Worm (Caenorhabditis elegans): Measurements from ENCODE around the gene str-115.

The str-115 gene

ce11 chrV:11266681-11267080 lies 2.2 kb upstream of the str-115 start, which contains the start of gene str-116:
Gene str-116 (plus strand): TSS chrV:11266981.
- TF ChIP-seq unc-55 (GFP tag; optimal IDR thresholded peaks at IDR 0.05) (no peak), hlh-15 (tag; optimal IDR thresholded peaks at IDR 0.05) (no peak), pha-2 (tag; optimal IDR thresholded peaks at IDR 0.05) (no peak), ceh-22 (tag; optimal IDR thresholded peaks at IDR 0.05) (no peak), ref-2 (tag; optimal IDR thresholded peaks at IDR 0.05) (no peak), ceh-18 (tag; optimal IDR thresholded peaks at IDR 0.05) (no peak), rnt-1 (tag; optimal IDR thresholded peaks at IDR 0.05) (no peak), ceh-9 (tag; optimal IDR thresholded peaks at IDR 0.05) (no peak), unc-42 (tag; optimal IDR thresholded peaks at IDR 0.05) (no peak), fkh-10 (GFP tag; optimal IDR thresholded peaks at IDR 0.05) (no peak), dmd-4 (tag; optimal IDR thresholded peaks at IDR 0.05; ENCODE audit: borderline replicate concordance) (no peak), che-1 (tag; optimal IDR thresholded peaks at IDR 0.05) (no peak)

DNA sequence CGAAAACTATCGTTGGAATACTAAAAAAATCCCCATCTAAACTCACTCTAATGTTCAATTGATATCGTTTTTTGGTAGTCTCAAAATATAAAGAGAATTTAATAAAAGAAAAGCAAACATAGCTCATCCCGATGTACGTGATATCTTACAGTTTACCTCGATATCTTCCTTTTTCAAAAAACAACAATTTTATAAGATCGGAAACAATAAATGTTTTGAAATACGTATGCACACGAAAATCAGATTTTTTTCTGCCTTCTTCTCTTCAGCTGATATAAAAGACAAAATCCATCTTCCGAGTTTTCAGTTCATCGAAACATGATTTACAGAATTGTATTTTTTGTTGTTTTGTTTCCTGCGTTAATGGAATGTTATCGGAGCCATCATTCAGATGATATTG lies 2.2 kb downstream of the str-115 start, which contains the start of gene clec-222:
Gene clec-222, plus strand, starts transcription at position 301 of the 400 bp plus-strand sequence.
- TF ChIP-seq unc-42 (tag; optimal IDR thresholded peaks at IDR 0.05) (no peak), pax-1 (tag; optimal IDR thresholded peaks at IDR 0.05) (no peak), F13H6.1 (tag; optimal IDR thresholded peaks at IDR 0.05) (no peak)

DNA sequence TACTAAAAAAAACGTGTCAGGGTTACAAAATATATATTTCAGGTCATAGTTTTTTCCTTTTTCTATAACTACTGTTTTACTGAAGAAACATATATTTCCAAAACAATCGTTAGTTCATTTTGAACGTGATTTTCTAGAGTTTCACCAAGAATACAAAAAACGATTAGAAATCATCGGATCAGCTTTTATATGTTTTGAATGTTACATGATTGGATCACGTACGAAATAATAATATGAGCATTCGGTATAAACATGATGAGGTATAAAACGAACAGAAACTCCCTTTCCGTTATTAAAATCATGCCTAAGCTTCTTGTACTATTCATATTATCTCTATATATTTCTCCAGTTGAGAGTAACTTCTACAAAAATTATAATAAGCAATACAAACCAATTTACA lies 4.0 kb downstream of the str-115 start, which contains the start of gene clec-223:
Gene clec-223, plus strand, starts transcription at position 301 of the 400 bp plus-strand sequence.
- TF ChIP-seq ztf-16 (tag; optimal IDR thresholded peaks at IDR 0.05) (no peak), lim-6 (tag; optimal IDR thresholded peaks at IDR 0.05) (no peak), pag-3 (tag; optimal IDR thresholded peaks at IDR 0.05; ENCODE audit: borderline replicate concordance) (no peak), ceh-6 (GFP tag; optimal IDR thresholded peaks at IDR 0.05) (no peak)

ce11 chrV:11279564-11279963 lies 10.7 kb downstream of the str-115 start:
- peak; percentile 13 for TF ChIP-seq ceh-48 (tag; optimal IDR thresholded peaks at IDR 0.05)
- TF ChIP-seq pqm-1 (tag; optimal IDR thresholded peaks at IDR 0.05): no peak

DNA sequence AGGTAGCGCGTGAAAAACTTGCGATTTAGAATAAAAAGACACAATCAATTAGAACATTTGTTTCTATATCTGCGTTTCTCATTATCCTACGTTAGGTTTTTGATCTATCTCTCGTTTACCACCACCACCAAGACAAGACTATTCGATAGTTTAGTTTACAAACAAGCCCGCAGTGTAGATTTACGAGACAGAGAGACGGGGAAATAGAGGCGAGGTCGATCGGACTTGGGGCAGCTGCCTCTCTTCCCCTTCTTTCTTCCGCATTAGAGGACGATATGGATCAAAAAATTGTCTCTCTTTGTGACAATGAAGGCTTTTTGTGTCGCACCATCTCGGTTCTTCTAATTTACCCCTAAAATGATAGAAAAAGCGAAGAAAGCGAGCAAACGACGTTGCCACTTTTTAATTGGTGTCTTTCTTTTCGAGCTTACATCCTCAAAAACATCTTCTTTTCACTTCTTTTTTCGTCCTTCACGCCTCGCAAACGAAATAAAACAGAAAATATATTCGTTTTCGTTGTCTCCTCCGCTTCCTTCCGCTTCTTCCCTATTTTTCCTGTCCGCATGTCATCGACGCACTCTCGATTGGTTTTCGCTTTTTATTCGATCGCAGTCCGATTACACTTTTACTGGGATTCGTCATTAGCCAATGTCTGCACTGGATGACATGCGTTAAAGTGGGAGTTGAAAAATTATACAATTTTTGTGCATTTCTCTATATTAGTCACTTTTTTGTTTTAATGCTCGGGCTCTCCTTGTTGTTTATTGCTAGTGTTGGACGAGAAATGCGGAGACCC lies 12.7 kb downstream of the str-115 start:
- TF ChIP-seq ttx-3 (tag; optimal IDR thresholded peaks at IDR 0.05): no peak
- TF ChIP-seq ceh-18 (tag; optimal IDR thresholded peaks at IDR 0.05): no peak
- TF ChIP-seq odd-2 (tag; optimal IDR thresholded peaks at IDR 0.05): no peak
- no peak for TF ChIP-seq lim-6 (tag; optimal IDR thresholded peaks at IDR 0.05)
- no peak for TF ChIP-seq fkh-6 (tag; optimal IDR thresholded peaks at IDR 0.05)
- TF ChIP-seq pros-1 (tag; optimal IDR thresholded peaks at IDR 0.05): no peak
- peak; percentile 67 for TF ChIP-seq unc-55 (GFP tag; optimal IDR thresholded peaks at IDR 0.05)
- TF ChIP-seq C08G9.2 (tag; optimal IDR thresholded peaks at IDR 0.05): no peak
- no peak for TF ChIP-seq eyg-1 (tag; optimal IDR thresholded peaks at IDR 0.05)
- no peak for TF ChIP-seq mec-3 (tag; optimal IDR thresholded peaks at IDR 0.05; ENCODE audit: borderline replicate concordance)
- no peak for TF ChIP-seq ceh-30 (tag; optimal IDR thresholded peaks at IDR 0.05)
- no peak for TF ChIP-seq syd-9 (tag; optimal IDR thresholded peaks at IDR 0.05)
- no peak for TF ChIP-seq lin-11 (tag; optimal IDR thresholded peaks at IDR 0.05)
- no peak for TF ChIP-seq hlh-6 (tag; optimal IDR thresholded peaks at IDR 0.05)
- TF ChIP-seq K09A11.1 (tag; optimal IDR thresholded peaks at IDR 0.05; ENCODE audit: insufficient read depth): no peak
- peak; percentile 37 for TF ChIP-seq unc-42 (tag; optimal IDR thresholded peaks at IDR 0.05)
- TF ChIP-seq nfya-1 (tag; optimal IDR thresholded peaks at IDR 0.05): peak; percentile 28
- no peak for TF ChIP-seq ceh-24 (tag; optimal IDR thresholded peaks at IDR 0.05)
- TF ChIP-seq fkh-10 (GFP tag; optimal IDR thresholded peaks at IDR 0.05): no peak
- TF ChIP-seq ztf-16 (tag; optimal IDR thresholded peaks at IDR 0.05): no peak
